Worm (Caenorhabditis elegans): ENCODE data around the gene dhgd-1.

ce11 chrII:11512921-11513320 lies 39.0 kb downstream of the dhgd-1 start:
- TF ChIP-seq aly-1 (tag; optimal IDR thresholded peaks at IDR 0.05) (no peak), tbx-11 (GFP tag; IDR thresholded peaks at IDR 0.05) (no peak)
